Worm (Caenorhabditis elegans): Measurements from ENCODE around the gene T25D3.3.

T25D3.3 gene

DNA sequence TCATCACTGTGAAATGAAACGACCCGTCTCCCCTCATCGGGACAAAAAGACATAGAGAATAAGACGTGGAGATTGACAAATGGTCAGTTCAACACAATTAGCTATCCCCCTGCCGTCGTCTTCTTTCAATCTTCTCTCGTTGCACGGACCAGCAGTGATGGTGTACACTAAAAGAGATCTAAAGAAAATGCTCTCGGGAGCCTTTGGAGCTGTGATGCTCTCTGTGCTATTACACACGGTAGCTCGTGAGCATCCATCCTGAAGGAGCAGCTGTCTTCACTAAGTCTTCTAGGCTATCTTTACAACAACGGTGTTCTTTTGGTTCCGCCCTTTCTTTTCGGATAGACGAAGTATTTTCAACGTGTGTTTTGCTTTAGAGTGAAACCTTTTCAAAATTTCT, 8.9 kb downstream of the T25D3.3 start:
- no peak for TF ChIP-seq elt-3 (tag; optimal IDR thresholded peaks at IDR 0.05)
- TF ChIP-seq F13H6.1 (tag; optimal IDR thresholded peaks at IDR 0.05): peak; percentile 78
- peak in 1 of 2 experiments; percentile 36 for TF ChIP-seq lsy-2 (tag; optimal IDR thresholded peaks at IDR 0.05)
- TF ChIP-seq nhr-129 (tag; optimal IDR thresholded peaks at IDR 0.05): peak; percentile 64
- peak; percentile 46 for TF ChIP-seq sma-9 (GFP tag; optimal IDR thresholded peaks at IDR 0.05)
- no peak for TF ChIP-seq sma-9 (tag; optimal IDR thresholded peaks at IDR 0.05)

- TF ChIP-seq sma-9 (GFP tag; optimal IDR thresholded peaks at IDR 0.05) (peak; percentile 67), sma-9 (tag; optimal IDR thresholded peaks at IDR 0.05) (no peak), fos-1 (tag; optimal IDR thresholded peaks at IDR 0.05) (peak; percentile 99), gmeb-1 (tag; optimal IDR thresholded peaks at IDR 0.05) (peak; percentile 16), ama-1 (optimal IDR thresholded peaks at IDR 0.05) (no peak), ztf-11 (tag; optimal IDR thresholded peaks at IDR 0.05) (no peak), unc-39 (tag; optimal IDR thresholded peaks at IDR 0.05) (no peak), egl-27 (tag; optimal IDR thresholded peaks at IDR 0.05) (peak; percentile 10), F13H6.1 (tag; optimal IDR thresholded peaks at IDR 0.05) (peak; percentile 47), lsy-2 (tag; optimal IDR thresholded peaks at IDR 0.05) (peak in 1 of 2 experiments; percentile 10), zag-1 (tag; optimal IDR thresholded peaks at IDR 0.05) (no peak), C34F6.9 (tag; optimal IDR thresholded peaks at IDR 0.05) (no peak), nhr-129 (tag; optimal IDR thresholded peaks at IDR 0.05) (no peak), blmp-1 (tag; optimal IDR thresholded peaks at IDR 0.05; ENCODE audit: insufficient read depth) (peak; percentile 70), lin-39 (tag; optimal IDR thresholded peaks at IDR 0.05) (no peak), crh-2 (tag; optimal IDR thresholded peaks at IDR 0.05) (peak; percentile 61), peb-1 (tag; optimal IDR thresholded peaks at IDR 0.05) (no peak), aly-2 (tag; optimal IDR thresholded peaks at IDR 0.05) (no peak), sma-3 (GFP tag; optimal IDR thresholded peaks at IDR 0.05) (peak; percentile 49), nhr-12 (tag; optimal IDR thresholded peaks at IDR 0.05) (no peak), nhr-21 (tag; optimal IDR thresholded peaks at IDR 0.05) (peak; percentile 56), snpc-4 (tag; optimal IDR thresholded peaks at IDR 0.05) (no peak)
These were observed 9.8 kb downstream of the T25D3.3 start, which contains the start of gene etr-1 for ce11 chrII:162182-162581. etr-1 (plus strand) TSS chrII:162374.

- TF ChIP-seq nhr-12 (tag; optimal IDR thresholded peaks at IDR 0.05) (no peak), elt-3 (tag; optimal IDR thresholded peaks at IDR 0.05) (no peak), skn-1 (tag; optimal IDR thresholded peaks at IDR 0.05) (no peak), sma-9 (GFP tag; optimal IDR thresholded peaks at IDR 0.05) (no peak), sma-9 (tag; optimal IDR thresholded peaks at IDR 0.05) (no peak), ZK546.5 (tag; optimal IDR thresholded peaks at IDR 0.05) (no peak), ztf-11 (tag; optimal IDR thresholded peaks at IDR 0.05) (no peak), snpc-4 (tag; optimal IDR thresholded peaks at IDR 0.05) (no peak), aly-2 (tag; optimal IDR thresholded peaks at IDR 0.05) (no peak), lin-11 (tag; optimal IDR thresholded peaks at IDR 0.05) (no peak), R02D3.7 (tag; optimal IDR thresholded peaks at IDR 0.05) (no peak), egl-27 (tag; optimal IDR thresholded peaks at IDR 0.05) (no peak), zag-1 (tag; optimal IDR thresholded peaks at IDR 0.05) (no peak)
These were observed 10.8 kb downstream of the T25D3.3 start for ce11 chrII:163229-163628.

DNA sequence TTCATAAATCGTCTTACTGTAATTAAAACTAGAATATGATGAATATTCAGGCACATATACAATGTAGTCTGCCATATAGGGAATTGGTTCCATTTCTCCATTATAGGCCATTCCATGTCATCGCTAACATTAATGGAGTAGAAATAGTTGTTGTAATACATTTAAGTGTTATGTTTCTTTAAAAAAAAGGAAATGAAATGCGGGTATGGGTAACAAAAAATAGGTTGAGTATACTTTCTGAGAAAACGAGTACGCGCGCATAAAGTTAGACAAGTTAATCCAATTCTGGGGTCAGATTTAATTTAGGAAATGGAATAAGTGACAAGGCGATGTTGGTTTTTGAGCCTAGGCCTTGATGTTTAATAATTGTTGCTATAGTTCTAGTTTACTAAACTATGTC, 21.3 kb downstream of the T25D3.3 start, which contains the start of gene T01D1.7:
Gene T01D1.7, minus strand, starts transcription at position 101 of the 400 bp plus-strand sequence.
- TF ChIP-seq egl-27 (tag; optimal IDR thresholded peaks at IDR 0.05): no peak
- TF ChIP-seq R02D3.7 (tag; optimal IDR thresholded peaks at IDR 0.05): no peak
- no peak for TF ChIP-seq ceh-82 (tag; optimal IDR thresholded peaks at IDR 0.05)
- no peak for TF ChIP-seq fos-1 (tag; optimal IDR thresholded peaks at IDR 0.05)
- TF ChIP-seq peb-1 (tag; optimal IDR thresholded peaks at IDR 0.05): no peak
- no peak for TF ChIP-seq lin-13 (GFP tag; optimal IDR thresholded peaks at IDR 0.05)
- no peak for TF ChIP-seq nhr-12 (tag; optimal IDR thresholded peaks at IDR 0.05)
- no peak for TF ChIP-seq nhr-77 (tag; optimal IDR thresholded peaks at IDR 0.05)
- TF ChIP-seq lsy-2 (tag; optimal IDR thresholded peaks at IDR 0.05): no peak
- TF ChIP-seq sma-9 (GFP tag; optimal IDR thresholded peaks at IDR 0.05): peak; percentile 0
- TF ChIP-seq sma-9 (tag; optimal IDR thresholded peaks at IDR 0.05): no peak
- TF ChIP-seq nhr-21 (tag; optimal IDR thresholded peaks at IDR 0.05): peak; percentile 23
- no peak for TF ChIP-seq gmeb-1 (tag; optimal IDR thresholded peaks at IDR 0.05)
- no peak for TF ChIP-seq nhr-237 (tag; optimal IDR thresholded peaks at IDR 0.05)
- no peak for TF ChIP-seq mab-5 (tag; optimal IDR thresholded peaks at IDR 0.05)

DNA sequence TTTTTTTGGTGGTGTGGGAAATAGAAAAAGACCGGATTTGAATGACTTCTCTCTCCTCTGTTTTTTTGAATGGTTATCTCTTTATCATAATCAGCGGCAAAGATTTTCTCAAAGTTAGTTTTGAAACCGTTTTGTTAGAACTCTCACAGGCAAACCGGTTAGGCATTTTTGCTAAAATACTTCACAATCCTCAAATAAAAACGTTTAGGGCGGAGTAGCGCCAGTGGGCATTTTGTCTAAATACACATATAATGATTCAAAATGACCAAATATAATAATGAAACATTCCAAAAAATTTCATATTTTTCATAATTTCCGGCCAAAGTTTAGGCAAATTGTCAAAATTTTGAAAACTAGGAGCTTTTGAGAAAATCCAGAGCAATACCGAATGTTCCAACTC, 23.5 kb downstream of the T25D3.3 start, which contains the start of gene T01D1.3:
Gene T01D1.3, minus strand, starts transcription at position 101 of the 400 bp plus-strand sequence.
- TF ChIP-seq mab-5 (tag; optimal IDR thresholded peaks at IDR 0.05) (no peak), C34F6.9 (tag; optimal IDR thresholded peaks at IDR 0.05) (no peak)
